Fruit fly (Drosophila melanogaster): ENCODE results near the gene boss.

Gene boss

dm6 chr3R:26014262-26014833 is 52.6 kb downstream of the boss start, which contains the start of gene Kaz-m1 (continued):
- TF ChIP-seq CG18619 (GFP tag; optimal IDR thresholded peaks at IDR 0.05), result peak; percentile 17
- peak; percentile 56 for TF ChIP-seq Nf-YB (GFP tag; optimal IDR thresholded peaks at IDR 0.05)
- no peak for TF ChIP-seq Oaz (GFP tag; IDR thresholded peaks at IDR 0.05)
- 0 out of 2 replicates have a peak, but pooled peaks have one; percentile 25 for TF ChIP-seq Atf6 (GFP tag; IDR thresholded peaks at IDR 0.05)
- peak; percentile 59 for TF ChIP-seq unpg (GFP tag; optimal IDR thresholded peaks at IDR 0.05)
- TF ChIP-seq vvl (GFP tag; IDR thresholded peaks at IDR 0.05), result peak; percentile 53; the same call in 1 of the 2 replicates
- peak; percentile 73 for TF ChIP-seq dmrt11E (tag; optimal IDR thresholded peaks at IDR 0.05)
- no peak for TF ChIP-seq CG11456 (GFP tag; IDR thresholded peaks at IDR 0.05)
- no peak for TF ChIP-seq CG34224 (GFP tag; IDR thresholded peaks at IDR 0.05; ENCODE audit: partially characterized antibody)
- no peak for TF ChIP-seq sc (optimal IDR thresholded peaks at IDR 0.05)
- peak; percentile 6 for TF ChIP-seq sc (GFP tag; optimal IDR thresholded peaks at IDR 0.05)
- TF ChIP-seq Stat92E (GFP tag; optimal IDR thresholded peaks at IDR 0.05), result peak in 1 of 3 experiments; percentile 51
- TF ChIP-seq Ravus (GFP tag; IDR thresholded peaks at IDR 0.05), result no peak
- peak; percentile 75 for TF ChIP-seq grau (tag; optimal IDR thresholded peaks at IDR 0.05)
- peak in 1 of 2 experiments; percentile 2 for TF ChIP-seq insv (GFP tag; optimal IDR thresholded peaks at IDR 0.05)
- peak; percentile 42; the same call in 1 of the 2 replicates for TF ChIP-seq Rfx (GFP tag; IDR thresholded peaks at IDR 0.05)
- no peak for TF ChIP-seq ftz-f1 (GFP tag; optimal IDR thresholded peaks at IDR 0.05)
- TF ChIP-seq CG18599 (GFP tag; optimal IDR thresholded peaks at IDR 0.05), result peak; percentile 54
- peak in 1 of 2 experiments; percentile 31 for TF ChIP-seq dpn (GFP tag; optimal IDR thresholded peaks at IDR 0.05)
- TF ChIP-seq CG30020 (tag; optimal IDR thresholded peaks at IDR 0.05), result peak; percentile 4
- TF ChIP-seq MBD-R2 (GFP tag; IDR thresholded peaks at IDR 0.05), result peak; percentile 23; the same call in 1 of the 2 replicates
- peak in 1 of 2 experiments; percentile 42 for TF ChIP-seq Eip74EF (GFP tag; optimal IDR thresholded peaks at IDR 0.05)
- peak; percentile 40 for TF ChIP-seq CG15601 (tag; optimal IDR thresholded peaks at IDR 0.05)
- no peak for TF ChIP-seq gce (GFP tag; IDR thresholded peaks at IDR 0.05)
- TF ChIP-seq org-1 (GFP tag; optimal IDR thresholded peaks at IDR 0.05), result peak; percentile 11
- peak; percentile 38 for TF ChIP-seq CG2120 (GFP tag; optimal IDR thresholded peaks at IDR 0.05)
- 0 out of 2 replicates have a peak, but pooled peaks have one; percentile 37 for TF ChIP-seq CG6689 (GFP tag; IDR thresholded peaks at IDR 0.05)
- TF ChIP-seq CG17829 (tag; optimal IDR thresholded peaks at IDR 0.05), result peak; percentile 64
- TF ChIP-seq CG3065 (GFP tag; optimal IDR thresholded peaks at IDR 0.05), result no peak
- no peak for TF ChIP-seq zf30C (GFP tag; optimal IDR thresholded peaks at IDR 0.05)
- TF ChIP-seq CG13296 (GFP tag; optimal IDR thresholded peaks at IDR 0.05), result peak; percentile 12
- no peak for TF ChIP-seq ac (GFP tag; optimal IDR thresholded peaks at IDR 0.05)
- TF ChIP-seq B-H2 (GFP tag; optimal IDR thresholded peaks at IDR 0.05), result peak; percentile 6
- TF ChIP-seq CG1602 (GFP tag; optimal IDR thresholded peaks at IDR 0.05), result peak; percentile 2
- peak; percentile 44 for TF ChIP-seq CG12104 (GFP tag; optimal IDR thresholded peaks at IDR 0.05)
- peak; percentile 75 for TF ChIP-seq nmo (GFP tag; optimal IDR thresholded peaks at IDR 0.05)
- TF ChIP-seq CG31441 (GFP tag; IDR thresholded peaks at IDR 0.05), result peak; percentile 79
- no peak for TF ChIP-seq CG31365 (tag; optimal IDR thresholded peaks at IDR 0.05)
- no peak for TF ChIP-seq crol (GFP tag; IDR thresholded peaks at IDR 0.05)
- peak in 1 of 3 experiments; percentile 73 for TF ChIP-seq lola (GFP tag; optimal IDR thresholded peaks at IDR 0.05)
- peak; percentile 38 for TF ChIP-seq Spps (tag; optimal IDR thresholded peaks at IDR 0.05)
- TF ChIP-seq CG18262 (tag; optimal IDR thresholded peaks at IDR 0.05), result peak; percentile 80
- TF ChIP-seq gcm (GFP tag; optimal IDR thresholded peaks at IDR 0.05), result peak; percentile 58
- peak; percentile 79 for TF ChIP-seq CG10979 (tag; optimal IDR thresholded peaks at IDR 0.05)
- TF ChIP-seq ara (GFP tag; IDR thresholded peaks at IDR 0.05), result no peak
- peak; percentile 42 for TF ChIP-seq CG4424 (GFP tag; optimal IDR thresholded peaks at IDR 0.05)
- TF ChIP-seq CG32767 (GFP tag; IDR thresholded peaks at IDR 0.05), result peak; percentile 38; the same call in 1 of the 2 replicates
- TF ChIP-seq CG7556 (GFP tag; optimal IDR thresholded peaks at IDR 0.05), result peak; percentile 53
- TF ChIP-seq CG12219 (GFP tag; optimal IDR thresholded peaks at IDR 0.05), result no peak
